Worm (Caenorhabditis elegans) whole organism, L4 larva: Measurements from ENCODE around the gene cut-1.

Experiments
- F44E2.7 ChIP-seq: fragments of 200-800 bp; sonication (Bioruptor generic); IDR thresholded peaks from 2 replicates; pipeline ENCODE4 v2.1.2; 2022; ENCODE audit warnings: missing genetic modification characterization, missing compliant biosample characterization
- ceh-20 ChIP-seq: fragments of 200-800 bp; sonication (Bioruptor generic); IDR thresholded peaks from 2 replicates; pipeline ENCODE4 v1.3.6; 2022; ENCODE audit warnings: missing genetic modification reagents, missing genetic modification characterization, missing compliant biosample characterization
- daf-16 ChIP-seq, 3 experiments: sonication (generic microtip); optimal IDR thresholded peaks; 2 replicates each; lab custom pipeline; 2016 to 2017; ENCODE audit warnings: missing genetic modification characterization in 3 of 3, missing genetic modification reagents in 3 of 3, mild to moderate bottlenecking in 2 of 3, missing compliant biosample characterization in 2 of 3, missing biosample characterization in 1 of 3, moderate library complexity in 1 of 3
- egl-27 ChIP-seq: sonication (generic microtip); optimal IDR thresholded peaks from 3 replicates; lab custom pipeline; 2017; ENCODE audit warnings: missing biosample characterization, missing genetic modification reagents, missing genetic modification characterization
- fkh-10 ChIP-seq: fragments of 150-350 bp; optimal IDR thresholded peaks from 2 replicates; lab custom pipeline; 2014; ENCODE audit warnings: missing biosample characterization, missing genetic modification reagents, missing genetic modification characterization
- fos-1 ChIP-seq: fragments of 150-350 bp; optimal IDR thresholded peaks from 2 replicates; lab custom pipeline; 2014; ENCODE audit warnings: missing biosample characterization, missing genetic modification characterization
- lim-7 ChIP-seq: fragments of 200-800 bp; sonication (Bioruptor generic); IDR thresholded peaks from 2 replicates; pipeline ENCODE4 v1.3.6; 2022; ENCODE audit warnings: missing genetic modification characterization, missing compliant biosample characterization
- lin-15B ChIP-seq: fragments of 150-350 bp; sonication (generic microtip); optimal IDR thresholded peaks from 3 replicates; lab custom pipeline; 2014; ENCODE audit warnings: missing biosample characterization, missing genetic modification characterization
- lsy-2 ChIP-seq, 2 experiments: fragments of 150-350 bp in 1 of 2; sonication (generic microtip) in 1 of 2; optimal IDR thresholded peaks; 2 replicates each; lab custom pipeline; 2014 to 2017; ENCODE audit warnings: missing biosample characterization in 2 of 2, missing genetic modification characterization in 2 of 2
- nhr-76 ChIP-seq: fragments of 150-350 bp; optimal IDR thresholded peaks from 2 replicates; lab custom pipeline; 2014; ENCODE audit warnings: missing biosample characterization, missing genetic modification characterization
- sdz-12 ChIP-seq: fragments of 200-800 bp; sonication (Bioruptor generic); optimal IDR thresholded peaks from 2 replicates; lab custom pipeline; 2018; ENCODE audit warnings: mild to moderate bottlenecking, missing genetic modification characterization, missing compliant biosample characterization
- skn-1 ChIP-seq: fragments of 150-350 bp; optimal IDR thresholded peaks from 2 replicates; lab custom pipeline; 2014; ENCODE audit warnings: missing biosample characterization, missing genetic modification characterization
- unc-62 ChIP-seq, 3 experiments: fragments of 150-350 bp in 1 of 3; sonication (generic microtip); optimal IDR thresholded peaks in 2 of 3; peaks in 1 of 3; 1 replicate in 1 of 3; 2 replicates in 2 of 3; lab custom pipeline; 2014 to 2017; ENCODE audit warnings: missing biosample characterization in 3 of 3, missing genetic modification characterization in 3 of 3, missing genetic modification reagents in 3 of 3, missing genotype in 1 of 3

ce11 chrII:11305627-11306449 lies 36.9 kb downstream of the cut-1 start, which contains the start of gene rsf-1:
- TF ChIP-seq fkh-10 (GFP tag; lab: Kevin White, UChicago) (no peak), sdz-12 (GFP tag; lab: Kevin White, UChicago) (no peak), egl-27 (no peak), F44E2.7 (GFP tag; lab: Robert Waterston, UW) (0 out of 2 replicates have a peak, but pooled peaks have one; percentile 47), skn-1 (tag; lab: Kevin White, UChicago) (no peak), lin-15B (tag; lab: Kevin White, UChicago) (no peak), daf-16 (GFP tag; optimal IDR thresholded peaks at IDR 0.05; lab: Kevin White, UChicago) (no peak), daf-16 (tag; optimal IDR thresholded peaks at IDR 0.05; lab: Kevin White, UChicago) (peak; percentile 20), unc-62 (GFP tag; optimal IDR thresholded peaks at IDR 0.05 in 1 of 2; lab: Kevin White, UChicago) (peak in 1 of 2 experiments; percentile 60), unc-62 (tag; optimal IDR thresholded peaks at IDR 0.05; lab: Kevin White, UChicago) (no peak), lsy-2 (tag; optimal IDR thresholded peaks at IDR 0.05; lab: Kevin White, UChicago) (peak in 1 of 2 experiments; percentile 41), nhr-76 (no peak), ceh-20 (GFP tag; lab: Robert Waterston, UW) (no peak), fos-1 (tag; lab: Kevin White, UChicago) (no peak), lim-7 (no peak)
